Worm (Caenorhabditis elegans) whole organism, L1 larva: Measurements from ENCODE around the gene K03H6.1.
A peak's percentile ranks its signal among the peaks of the same experiment; 100 is the strongest.

ENCODE experiments used
- C04F5.9 ChIP-seq: sonication (generic microtip); optimal IDR thresholded peaks from 2 replicates; lab custom pipeline; 2016; ENCODE audit warnings: missing genetic modification characterization, missing compliant biosample characterization
- ama-1 ChIP-seq: fragments of 150-350 bp; optimal IDR thresholded peaks from 2 replicates; lab custom pipeline; 2014
- efl-1 ChIP-seq, 4 experiments: fragments of 150-350 bp; optimal IDR thresholded peaks in 3 of 4; peaks in 1 of 4; 1 replicate in 1 of 4; 2 replicates in 3 of 4; lab custom pipeline; 2014; ENCODE audit warnings: missing biosample characterization in 2 of 4, missing genetic modification characterization in 2 of 4, missing genetic modification reagents in 2 of 4
- egl-27 ChIP-seq, 2 experiments: fragments of 150-350 bp in 1 of 2; sonication (generic microtip); optimal IDR thresholded peaks; 3 replicates each; lab custom pipeline; 2017 to 2018; ENCODE audit warnings: missing biosample characterization in 2 of 2, missing genetic modification characterization in 2 of 2, missing genetic modification reagents in 2 of 2
- fkh-4 ChIP-seq: sonication (generic microtip); optimal IDR thresholded peaks from 2 replicates; lab custom pipeline; 2016; ENCODE audit warnings: missing compliant biosample characterization, missing genetic modification characterization, borderline replicate concordance
- nhr-12 ChIP-seq: sonication (generic microtip); optimal IDR thresholded peaks from 2 replicates; lab custom pipeline; 2017; ENCODE audit warnings: missing biosample characterization, missing genetic modification characterization
- nhr-77 ChIP-seq: fragments of 150-350 bp; optimal IDR thresholded peaks from 2 replicates; lab custom pipeline; 2014; ENCODE audit warnings: missing biosample characterization, missing genetic modification characterization
- snpc-4 ChIP-seq: fragments of 150-350 bp; optimal IDR thresholded peaks from 2 replicates; lab custom pipeline; 2014; ENCODE audit warnings: missing biosample characterization, missing genetic modification characterization
- unc-62 ChIP-seq: fragments of 150-350 bp; optimal IDR thresholded peaks from 2 replicates; lab custom pipeline; 2014; ENCODE audit warnings: missing biosample characterization, missing genetic modification reagents, missing genetic modification characterization

- no peak for TF ChIP-seq nhr-77
- TF ChIP-seq nhr-12 (tag; lab: Kevin White, UChicago): no peak
- no peak for TF ChIP-seq efl-1 (optimal IDR thresholded peaks at IDR 0.05; lab: Kevin White, UChicago)
- peak in 1 of 2 experiments; percentile 85 for TF ChIP-seq efl-1 (GFP tag; optimal IDR thresholded peaks at IDR 0.05 in 1 of 2; lab: Kevin White, UChicago)
- no peak for TF ChIP-seq unc-62 (GFP tag; lab: Kevin White, UChicago)
- TF ChIP-seq C04F5.9 (tag; lab: Kevin White, UChicago): no peak
- TF ChIP-seq egl-27 (tag; optimal IDR thresholded peaks at IDR 0.05; lab: Kevin White, UChicago): no peak
- TF ChIP-seq fkh-4: no peak
- no peak for TF ChIP-seq ama-1 (lab: Kevin White, UChicago)
- no peak for TF ChIP-seq snpc-4 (tag; lab: Kevin White, UChicago)
Measured at ce11 chrIV:1547129-1547528, 23.6 kb downstream of the K03H6.1 start.
